Worm (Caenorhabditis elegans): Measurements from ENCODE around the gene C12D5.4.

ce11 chrV:7631732-7632131, 40.6 kb upstream of the C12D5.4 start, which contains the start of gene srd-25:
- no peak for TF ChIP-seq lsy-27 (tag; optimal IDR thresholded peaks at IDR 0.05; ENCODE audit: borderline replicate concordance, insufficient read depth)
- no peak for TF ChIP-seq pha-4 (tag; optimal IDR thresholded peaks at IDR 0.05)
- no peak for TF ChIP-seq hmg-20 (GFP tag; IDR thresholded peaks at IDR 0.05)
